Fruit fly (Drosophila melanogaster) whole organism, pupa: Measurements from ENCODE around the gene CG14834.

Experiments
- CG13204 ChIP-seq: fragments of 200-800 bp; sonication (Bioruptor generic); optimal IDR thresholded peaks from 2 replicates; lab custom pipeline; 2018; ENCODE audit warnings: missing biosample characterization, mild to moderate bottlenecking, missing genetic modification characterization, moderate library complexity
- CG15710 ChIP-seq: fragments of 200-800 bp; sonication (Bioruptor generic); optimal IDR thresholded peaks from 2 replicates; lab custom pipeline; 2018; ENCODE audit warnings: missing biosample characterization, mild to moderate bottlenecking, missing genetic modification characterization, moderate library complexity
- CG8301 ChIP-seq: fragments of 200-800 bp; sonication (Bioruptor generic); optimal IDR thresholded peaks from 2 replicates; lab custom pipeline; 2018; ENCODE audit warnings: missing biosample characterization, mild to moderate bottlenecking, missing genetic modification characterization
- CG9948 ChIP-seq: fragments of 200-800 bp; sonication (Bioruptor generic); optimal IDR thresholded peaks from 2 replicates; lab custom pipeline; 2018; ENCODE audit warnings: missing biosample characterization, mild to moderate bottlenecking, missing genetic modification characterization, moderate library complexity
- EcR ChIP-seq: fragments of 200-800 bp; sonication (Bioruptor generic); optimal IDR thresholded peaks from 3 replicates; lab custom pipeline; 2019; ENCODE audit warnings: missing biosample characterization, missing genetic modification characterization, mild to moderate bottlenecking, moderate library complexity, missing genetic modification reagents
- Pif1A ChIP-seq: fragments of 200-800 bp; sonication (Bioruptor generic); optimal IDR thresholded peaks from 3 replicates; lab custom pipeline; 2016; ENCODE audit warnings: missing biosample characterization, missing genetic modification characterization
- fd96Ca ChIP-seq: fragments of 200-800 bp; sonication (Bioruptor generic); IDR thresholded peaks from 3 replicates; pipeline ENCODE4 v1.3.6; 2022; ENCODE audit warnings: missing biosample characterization, missing genetic modification characterization
- rn ChIP-seq: fragments of 200-800 bp; sonication (Bioruptor generic); IDR thresholded peaks from 2 replicates; pipeline ENCODE4 v1.3.6; 2022; ENCODE audit warnings: missing biosample characterization, missing genetic modification characterization

dm6 chr3L:7376830-7377229 is 29.9 kb upstream of the CG14834 start:
- TF ChIP-seq Pif1A (GFP tag; lab: Kevin White, UChicago) (no peak), CG15710 (no peak), CG13204 (GFP tag; lab: Kevin White, UChicago) (no peak), CG9948 (tag; lab: Kevin White, UChicago) (no peak), EcR (no peak), fd96Ca (GFP tag; lab: Robert Waterston, UW) (no peak), CG8301 (tag; lab: Kevin White, UChicago) (no peak), rn (GFP tag; lab: Robert Waterston, UW) (no peak)
